Worm (Caenorhabditis elegans): ENCODE data around the gene R05H10.1.

The R05H10.1 gene

DNA sequence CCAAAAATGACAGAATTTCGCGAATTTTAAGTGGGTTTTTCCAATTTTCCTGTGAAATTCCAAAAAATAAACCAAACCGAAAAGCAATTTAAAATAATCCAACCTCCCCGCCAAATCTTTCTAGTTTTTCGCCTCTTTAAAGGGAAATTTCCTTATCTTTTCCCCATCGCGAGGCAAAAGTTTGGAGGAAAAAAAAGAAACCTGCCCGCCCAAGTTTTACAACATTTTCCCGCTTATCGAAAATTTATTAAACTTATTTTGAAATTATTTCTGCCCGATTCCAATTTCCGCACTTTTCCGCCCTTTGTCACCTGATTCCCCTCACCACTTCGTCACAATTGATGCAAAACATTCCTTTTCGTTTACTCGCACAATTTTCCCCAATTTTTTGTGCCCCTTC, 39.4 kb upstream of the R05H10.1 start, which contains the start of gene osta-3:
Gene osta-3 (plus strand): TSS at position 301 of the 400 bp plus-strand sequence.
- no peak for TF ChIP-seq flt-1 (GFP tag; IDR thresholded peaks at IDR 0.05)
- TF ChIP-seq tra-4 (tag; optimal IDR thresholded peaks at IDR 0.05): no peak
- no peak for TF ChIP-seq F13C5.2 (tag; optimal IDR thresholded peaks at IDR 0.05)
- no peak for TF ChIP-seq ets-7 (tag; optimal IDR thresholded peaks at IDR 0.05)
- TF ChIP-seq tbx-37 (GFP tag; conservative IDR thresholded peaks at IDR 0.05): no peak
- no peak for TF ChIP-seq tbx-11 (GFP tag; IDR thresholded peaks at IDR 0.05)
- TF ChIP-seq scrt-1 (GFP tag; IDR thresholded peaks at IDR 0.05): no peak
- TF ChIP-seq hnd-1 (tag; optimal IDR thresholded peaks at IDR 0.05): no peak
- no peak for TF ChIP-seq ama-1 (optimal IDR thresholded peaks at IDR 0.05)
- TF ChIP-seq hmg-4 (GFP tag; optimal IDR thresholded peaks at IDR 0.05): no peak
- no peak for TF ChIP-seq B0310.2 (tag; optimal IDR thresholded peaks at IDR 0.05)
- no peak for TF ChIP-seq ceh-13 (GFP tag; optimal IDR thresholded peaks at IDR 0.05)
- no peak for TF ChIP-seq sea-1 (GFP tag; conservative IDR thresholded peaks at IDR 0.05)
- no peak for TF ChIP-seq hmbx-1 (tag; optimal IDR thresholded peaks at IDR 0.05)
- TF ChIP-seq pes-1 (GFP tag; IDR thresholded peaks at IDR 0.05): no peak
- no peak for TF ChIP-seq ceh-36 (tag; optimal IDR thresholded peaks at IDR 0.05)
- no peak for TF ChIP-seq aly-1 (tag; optimal IDR thresholded peaks at IDR 0.05)

- TF ChIP-seq hmg-4 (GFP tag; optimal IDR thresholded peaks at IDR 0.05) (no peak), aly-1 (tag; optimal IDR thresholded peaks at IDR 0.05) (no peak), tra-4 (tag; optimal IDR thresholded peaks at IDR 0.05) (no peak), tbx-11 (GFP tag; IDR thresholded peaks at IDR 0.05) (no peak), scrt-1 (GFP tag; IDR thresholded peaks at IDR 0.05) (no peak), hmbx-1 (tag; optimal IDR thresholded peaks at IDR 0.05) (no peak), ceh-13 (GFP tag; optimal IDR thresholded peaks at IDR 0.05) (no peak), hnd-1 (tag; optimal IDR thresholded peaks at IDR 0.05) (no peak)
Observed at ce11 chrII:14812661-14813060, 39.0 kb upstream of the R05H10.1 start.

DNA sequence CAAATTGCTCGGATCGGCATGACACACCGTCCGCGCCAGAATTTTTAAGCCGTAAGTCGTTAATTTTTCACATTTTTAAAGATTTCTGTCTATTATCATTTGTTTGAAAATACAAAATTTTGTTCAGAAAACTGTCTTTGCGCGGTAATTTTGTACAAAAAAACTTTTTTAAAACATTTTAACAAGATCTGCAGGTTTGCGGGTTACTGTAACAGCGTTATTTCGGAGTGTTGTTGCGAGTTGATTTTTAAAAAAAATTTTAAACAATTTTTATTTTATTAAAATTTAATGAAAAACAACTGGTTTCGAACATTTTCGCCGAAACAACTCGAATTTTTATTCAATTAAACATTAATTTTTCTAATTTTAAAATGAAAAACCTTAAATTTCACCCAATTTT, 38.5 kb upstream of the R05H10.1 start:
- TF ChIP-seq tbx-37 (GFP tag; conservative IDR thresholded peaks at IDR 0.05) (no peak), scrt-1 (GFP tag; IDR thresholded peaks at IDR 0.05) (no peak), tra-4 (tag; optimal IDR thresholded peaks at IDR 0.05) (no peak), F13C5.2 (tag; optimal IDR thresholded peaks at IDR 0.05) (no peak), flt-1 (GFP tag; IDR thresholded peaks at IDR 0.05) (no peak), pes-1 (GFP tag; IDR thresholded peaks at IDR 0.05) (no peak), ets-7 (tag; optimal IDR thresholded peaks at IDR 0.05) (no peak), aly-1 (tag; optimal IDR thresholded peaks at IDR 0.05) (no peak), tbx-11 (GFP tag; IDR thresholded peaks at IDR 0.05) (no peak), sea-1 (GFP tag; conservative IDR thresholded peaks at IDR 0.05) (no peak), hmbx-1 (tag; optimal IDR thresholded peaks at IDR 0.05) (no peak), hnd-1 (tag; optimal IDR thresholded peaks at IDR 0.05) (no peak), ceh-13 (GFP tag; optimal IDR thresholded peaks at IDR 0.05) (no peak), ama-1 (optimal IDR thresholded peaks at IDR 0.05) (no peak), hmg-4 (GFP tag; optimal IDR thresholded peaks at IDR 0.05) (no peak)

- TF ChIP-seq aly-1 (tag; optimal IDR thresholded peaks at IDR 0.05) (no peak), flt-1 (GFP tag; IDR thresholded peaks at IDR 0.05) (no peak), tbx-37 (GFP tag; conservative IDR thresholded peaks at IDR 0.05) (no peak), B0310.2 (tag; optimal IDR thresholded peaks at IDR 0.05) (no peak), tra-4 (tag; optimal IDR thresholded peaks at IDR 0.05) (no peak), sea-1 (GFP tag; conservative IDR thresholded peaks at IDR 0.05) (no peak), hmg-4 (GFP tag; optimal IDR thresholded peaks at IDR 0.05) (no peak), hmbx-1 (tag; optimal IDR thresholded peaks at IDR 0.05) (no peak), hnd-1 (tag; optimal IDR thresholded peaks at IDR 0.05) (no peak), ceh-36 (tag; optimal IDR thresholded peaks at IDR 0.05) (no peak)
Observed at ce11 chrII:14814894-14815568, 36.6 kb upstream of the R05H10.1 start, which contains the start of gene W01D2.1. Gene W01D2.1, plus strand, starts transcription at chrII:14815518.

DNA sequence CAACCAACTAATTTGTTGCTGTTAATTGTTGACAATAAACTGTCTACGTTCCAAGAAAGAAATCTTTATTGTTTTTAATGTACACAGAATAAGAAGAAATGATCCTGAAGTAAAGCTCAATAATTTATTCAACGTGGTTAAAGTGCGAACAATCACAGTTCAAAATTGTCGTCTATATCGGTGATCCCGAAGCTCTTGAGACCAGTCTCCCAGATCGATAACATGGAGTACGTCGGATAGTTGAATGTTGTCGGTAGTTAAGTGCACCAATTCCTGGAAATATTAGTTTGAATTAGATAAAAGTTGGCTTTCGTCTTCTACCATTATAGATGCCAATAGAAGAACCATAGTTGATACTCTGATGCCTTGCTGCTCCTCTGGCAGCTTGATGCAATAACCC, 35.5 kb upstream of the R05H10.1 start:
- TF ChIP-seq hmbx-1 (tag; optimal IDR thresholded peaks at IDR 0.05) (no peak), F13C5.2 (tag; optimal IDR thresholded peaks at IDR 0.05) (no peak), hnd-1 (tag; optimal IDR thresholded peaks at IDR 0.05) (no peak), tbx-37 (GFP tag; conservative IDR thresholded peaks at IDR 0.05) (no peak), B0310.2 (tag; optimal IDR thresholded peaks at IDR 0.05) (no peak), scrt-1 (GFP tag; IDR thresholded peaks at IDR 0.05) (no peak), aly-1 (tag; optimal IDR thresholded peaks at IDR 0.05) (no peak), ceh-13 (GFP tag; optimal IDR thresholded peaks at IDR 0.05) (no peak)

ce11 chrII:14818376-14818775, 33.2 kb upstream of the R05H10.1 start, which contains the start of gene nhr-61:
Gene nhr-61, minus strand, starts transcription at chrII:14818543.
- TF ChIP-seq F13C5.2 (tag; optimal IDR thresholded peaks at IDR 0.05) (no peak), scrt-1 (GFP tag; IDR thresholded peaks at IDR 0.05) (no peak), flt-1 (GFP tag; IDR thresholded peaks at IDR 0.05) (no peak), hnd-1 (tag; optimal IDR thresholded peaks at IDR 0.05) (no peak), tra-4 (tag; optimal IDR thresholded peaks at IDR 0.05) (no peak), pes-1 (GFP tag; IDR thresholded peaks at IDR 0.05) (no peak), hmbx-1 (tag; optimal IDR thresholded peaks at IDR 0.05) (no peak), aly-1 (tag; optimal IDR thresholded peaks at IDR 0.05) (no peak)

ce11 chrII:14819258-14819985, 32.2 kb upstream of the R05H10.1 start:
- peak; percentile 87 for TF ChIP-seq ceh-36 (tag; optimal IDR thresholded peaks at IDR 0.05)
- no peak for TF ChIP-seq hmbx-1 (tag; optimal IDR thresholded peaks at IDR 0.05)

All from whole organism, early embryonic.